Worm (Caenorhabditis elegans) whole organism, young adult: ENCODE data around the gene C28D4.10.

ENCODE experiments used
- Y56A3A.18 ChIP-seq: fragments of 200-800 bp; sonication (Bioruptor generic); IDR thresholded peaks from 2 replicates; pipeline ENCODE4 v1.3.6; 2022; ENCODE audit warnings: missing genetic modification reagents, missing genetic modification characterization, missing compliant biosample characterization
- ceh-40 ChIP-seq: fragments of 200-800 bp; sonication (Bioruptor generic); IDR thresholded peaks from 2 replicates; pipeline ENCODE4 v1.3.6; 2022; ENCODE audit warnings: missing genetic modification characterization, missing compliant biosample characterization
- efl-1 ChIP-seq: fragments of 150-350 bp; optimal IDR thresholded peaks from 2 replicates; lab custom pipeline; 2014; ENCODE audit warnings: missing biosample characterization, missing genetic modification reagents, missing genetic modification characterization

DNA sequence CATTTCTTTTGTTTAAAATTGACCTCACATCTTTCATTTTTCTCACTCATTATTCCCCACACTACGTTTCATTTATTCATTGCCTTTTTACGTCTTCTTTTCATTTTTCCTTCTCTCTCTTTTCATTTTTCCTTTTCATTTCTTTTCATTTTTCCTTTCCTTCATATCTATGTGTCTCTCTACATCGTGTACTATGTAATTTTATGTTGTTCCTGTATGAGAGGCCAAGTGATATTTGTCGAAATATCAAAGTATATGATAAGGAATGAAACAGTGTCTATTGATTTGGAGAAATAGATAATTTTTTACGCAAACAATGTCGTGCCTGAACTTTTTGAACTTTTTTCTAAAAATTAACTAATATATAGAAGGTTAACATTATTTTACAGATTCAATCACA lies 21.8 kb upstream of the C28D4.10 start:
- no peak for TF ChIP-seq Y56A3A.18 (GFP tag; lab: Robert Waterston, UW)
- TF ChIP-seq efl-1, result no peak
- no peak for TF ChIP-seq ceh-40
